Worm (Caenorhabditis elegans) whole organism, L3 larva: ENCODE results near the gene C08B6.5.

Source experiments
- aly-2 ChIP-seq: fragments of 150-350 bp; optimal IDR thresholded peaks from 2 replicates; lab custom pipeline; 2014; ENCODE audit warnings: missing biosample characterization, missing genetic modification characterization
- ama-1 ChIP-seq: fragments of 150-350 bp; optimal IDR thresholded peaks from 2 replicates; lab custom pipeline; 2018
- ceh-9 ChIP-seq: sonication (generic microtip); optimal IDR thresholded peaks from 2 replicates; lab custom pipeline; 2018; ENCODE audit warnings: missing biosample characterization, missing genetic modification characterization
- egl-27 ChIP-seq: sonication (generic microtip); optimal IDR thresholded peaks from 4 replicates; lab custom pipeline; 2017; ENCODE audit warnings: missing biosample characterization, missing genetic modification reagents, missing genetic modification characterization
- elt-2 ChIP-seq: sonication (generic microtip); optimal IDR thresholded peaks from 2 replicates; lab custom pipeline; 2016; ENCODE audit warnings: missing genetic modification reagents, mild to moderate bottlenecking, missing genetic modification characterization, missing compliant biosample characterization
- elt-3 ChIP-seq, 3 experiments: fragments of 150-350 bp in 1 of 3; sonication (generic microtip) in 2 of 3; optimal IDR thresholded peaks; 2 replicates in 2 of 3; 4 replicates in 1 of 3; lab custom pipeline; 2014 to 2017; ENCODE audit warnings: missing biosample characterization in 3 of 3, missing genetic modification characterization in 3 of 3
- fkh-10 ChIP-seq: sonication (generic microtip); optimal IDR thresholded peaks from 2 replicates; lab custom pipeline; 2017; ENCODE audit warnings: missing biosample characterization, missing genetic modification reagents, missing genetic modification characterization
- mdl-1 ChIP-seq: fragments of 150-350 bp; optimal IDR thresholded peaks from 2 replicates; lab custom pipeline; 2014; ENCODE audit warnings: missing biosample characterization, missing genetic modification characterization
- nhr-237 ChIP-seq: fragments of 150-350 bp; optimal IDR thresholded peaks from 2 replicates; lab custom pipeline; 2014; ENCODE audit warnings: missing biosample characterization, missing genetic modification characterization
- nhr-25 ChIP-seq: sonication (generic microtip); optimal IDR thresholded peaks from 2 replicates; lab custom pipeline; 2017; ENCODE audit warnings: missing biosample characterization, missing genetic modification characterization
- nhr-28 ChIP-seq: fragments of 150-350 bp; optimal IDR thresholded peaks from 2 replicates; lab custom pipeline; 2014; ENCODE audit warnings: missing biosample characterization, missing genetic modification characterization
- nhr-77 ChIP-seq: fragments of 150-350 bp; optimal IDR thresholded peaks from 2 replicates; lab custom pipeline; 2014; ENCODE audit warnings: missing biosample characterization, missing genetic modification characterization
- pha-4 ChIP-seq: fragments of 150-350 bp; optimal IDR thresholded peaks from 2 replicates; lab custom pipeline; 2014; ENCODE audit warnings: missing biosample characterization, missing genetic modification reagents, missing genetic modification characterization
- ztf-4 ChIP-seq: fragments of 150-350 bp; optimal IDR thresholded peaks from 2 replicates; lab custom pipeline; 2014; ENCODE audit warnings: missing biosample characterization, missing genetic modification characterization

DNA sequence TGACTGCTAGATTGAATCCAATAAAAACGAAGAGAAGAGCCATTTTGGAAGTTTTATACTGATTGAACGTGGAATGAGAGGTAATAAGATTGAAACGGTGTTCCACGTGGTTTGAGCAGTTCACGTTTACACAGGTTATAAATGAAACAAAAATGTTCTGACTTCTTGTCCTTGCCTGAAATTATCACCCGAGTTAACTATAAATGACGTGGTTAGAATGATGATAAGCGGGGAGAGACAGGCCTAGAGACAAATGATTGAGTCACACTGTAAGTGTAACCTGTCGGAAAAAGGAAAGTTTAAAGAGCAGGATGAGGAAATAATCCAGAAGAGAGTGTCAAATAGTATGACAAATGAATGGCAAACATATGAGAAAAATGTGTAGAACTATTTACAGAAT lies 43.4 kb downstream of the C08B6.5 start, which contains the start of gene C51E3.10:
- TF ChIP-seq fkh-10 (GFP tag; lab: Kevin White, UChicago): no peak
- no peak for TF ChIP-seq nhr-28 (tag; lab: Kevin White, UChicago)
- TF ChIP-seq elt-2: peak; percentile 94
- TF ChIP-seq egl-27 (tag; lab: Kevin White, UChicago): no peak
- no peak for TF ChIP-seq aly-2 (tag; lab: Kevin White, UChicago)
- peak; percentile 24 for TF ChIP-seq mdl-1 (tag; lab: Kevin White, UChicago)
- TF ChIP-seq nhr-237 (tag; lab: Kevin White, UChicago): no peak
- peak; percentile 15 for TF ChIP-seq pha-4 (tag; lab: Kevin White, UChicago)
- no peak for TF ChIP-seq ceh-9 (tag; lab: Kevin White, UChicago)
- no peak for TF ChIP-seq elt-3 (tag; optimal IDR thresholded peaks at IDR 0.05; lab: Kevin White, UChicago)
- TF ChIP-seq nhr-77 (tag; lab: Kevin White, UChicago): no peak
- no peak for TF ChIP-seq nhr-25
- TF ChIP-seq ama-1: no peak
- no peak for TF ChIP-seq ztf-4
